Worm (Caenorhabditis elegans) whole organism, young adult: ENCODE data around the gene nhr-175.

Experiments
- B0336.3 ChIP-seq: fragments of 200-800 bp; sonication (Bioruptor generic); IDR thresholded peaks from 2 replicates; pipeline ENCODE4 v1.3.6; 2022; ENCODE audit warnings: missing genetic modification characterization, missing compliant biosample characterization
- F10E7.11 ChIP-seq: sonication (generic microtip); optimal IDR thresholded peaks from 2 replicates; lab custom pipeline; 2017; ENCODE audit warnings: mild to moderate bottlenecking, missing genetic modification characterization, moderate library complexity, missing compliant biosample characterization
- F23B12.7 ChIP-seq: sonication (generic microtip); optimal IDR thresholded peaks from 2 replicates; lab custom pipeline; 2017; ENCODE audit warnings: missing genetic modification characterization, mild to moderate bottlenecking, missing compliant biosample characterization, antibody characterized with exemption, moderate library complexity; ENCODE audit not compliant: insufficient read depth
- F39B2.1 ChIP-seq: fragments of 200-800 bp; sonication (Bioruptor generic); IDR thresholded peaks from 2 replicates; pipeline ENCODE4 v1.3.6; 2022; ENCODE audit warnings: missing genetic modification reagents, missing genetic modification characterization, missing compliant biosample characterization
- F52B5.7 ChIP-seq: sonication (generic microtip); optimal IDR thresholded peaks from 2 replicates; lab custom pipeline; 2016; ENCODE audit warnings: mild to moderate bottlenecking, missing genetic modification characterization, missing compliant biosample characterization
- F57A8.1 ChIP-seq: fragments of 200-800 bp; sonication (Bioruptor generic); optimal IDR thresholded peaks from 2 replicates; lab custom pipeline; 2018; ENCODE audit warnings: mild to moderate bottlenecking, missing genetic modification characterization, moderate library complexity, missing compliant biosample characterization
- F57C9.4 ChIP-seq: sonication (generic microtip); optimal IDR thresholded peaks from 2 replicates; lab custom pipeline; 2017; ENCODE audit warnings: mild to moderate bottlenecking, missing genetic modification characterization, missing compliant biosample characterization
- K11D2.4 ChIP-seq: fragments of 200-800 bp; sonication (Bioruptor generic); IDR thresholded peaks from 2 replicates; pipeline ENCODE4 v1.3.6; 2022; ENCODE audit warnings: missing genetic modification reagents, missing genetic modification characterization, missing compliant biosample characterization
- K12H6.12 ChIP-seq: fragments of 200-800 bp; sonication (Bioruptor generic); optimal IDR thresholded peaks from 2 replicates; lab custom pipeline; 2018; ENCODE audit warnings: mild to moderate bottlenecking, missing genetic modification characterization, missing compliant biosample characterization
- Y53F4B.3 ChIP-seq: fragments of 200-800 bp; sonication (Bioruptor generic); IDR thresholded peaks from 2 replicates; pipeline ENCODE4 v1.3.6; 2022; ENCODE audit warnings: missing genetic modification reagents, missing genetic modification characterization, missing compliant biosample characterization
- Y79H2A.3 ChIP-seq: fragments of 200-800 bp; sonication (Bioruptor generic); conservative IDR thresholded peaks from 2 replicates; pipeline ENCODE4 v1.3.6; 2022; ENCODE audit warnings: missing genetic modification reagents, missing genetic modification characterization, missing compliant biosample characterization
- ZK185.1 ChIP-seq: sonication (generic microtip); optimal IDR thresholded peaks from 2 replicates; lab custom pipeline; 2016; ENCODE audit warnings: mild to moderate bottlenecking, missing genetic modification characterization, missing compliant biosample characterization; ENCODE audit not compliant: poor library complexity, severe bottlenecking
- akir-1 ChIP-seq: fragments of 200-800 bp; sonication (Bioruptor generic); optimal IDR thresholded peaks from 2 replicates; lab custom pipeline; 2018; ENCODE audit warnings: mild to moderate bottlenecking, missing genetic modification characterization, moderate library complexity, missing compliant biosample characterization
- atf-7 ChIP-seq: sonication (generic microtip); optimal IDR thresholded peaks from 2 replicates; lab custom pipeline; 2017; ENCODE audit warnings: mild to moderate bottlenecking, missing genetic modification characterization, missing compliant biosample characterization
- athp-1 ChIP-seq: sonication (generic microtip); optimal IDR thresholded peaks from 2 replicates; lab custom pipeline; 2017; ENCODE audit warnings: mild to moderate bottlenecking, missing genetic modification characterization, missing compliant biosample characterization
- cebp-1 ChIP-seq, 2 experiments: fragments of 200-800 bp in 1 of 2; sonication (Bioruptor generic) in 1 of 2; sonication (generic microtip) in 1 of 2; IDR thresholded peaks in 1 of 2; optimal IDR thresholded peaks in 1 of 2; 2 replicates each; pipeline versions ENCODE4 v1.3.6 to Lab custom; 2017 to 2022; ENCODE audit warnings: missing compliant biosample characterization in 2 of 2, missing genetic modification characterization in 2 of 2, mild to moderate bottlenecking in 1 of 2, missing genetic modification reagents in 1 of 2, moderate library complexity in 1 of 2
- ceh-40 ChIP-seq: fragments of 200-800 bp; sonication (Bioruptor generic); IDR thresholded peaks from 2 replicates; pipeline ENCODE4 v1.3.6; 2022; ENCODE audit warnings: missing genetic modification characterization, missing compliant biosample characterization
- ceh-58 ChIP-seq: fragments of 200-800 bp; sonication (Bioruptor generic); IDR thresholded peaks from 2 replicates; pipeline ENCODE4 v1.3.6; 2022; ENCODE audit warnings: missing genetic modification characterization, missing compliant biosample characterization
- ceh-91 ChIP-seq: fragments of 200-800 bp; sonication (Bioruptor generic); IDR thresholded peaks from 2 replicates; pipeline ENCODE4 v1.3.6; 2022; ENCODE audit warnings: missing genetic modification reagents, missing genetic modification characterization, missing compliant biosample characterization
- chd-7 ChIP-seq: sonication (generic microtip); optimal IDR thresholded peaks from 2 replicates; lab custom pipeline; 2016; ENCODE audit warnings: mild to moderate bottlenecking, missing genetic modification characterization, moderate library complexity, missing compliant biosample characterization
- die-1 ChIP-seq: sonication (generic microtip); optimal IDR thresholded peaks from 2 replicates; lab custom pipeline; 2016; ENCODE audit warnings: missing genotype, mild to moderate bottlenecking, missing genetic modification characterization, missing compliant biosample characterization
- dpl-1 ChIP-seq: fragments of 150-350 bp; optimal IDR thresholded peaks from 2 replicates; lab custom pipeline; 2014; ENCODE audit warnings: missing biosample characterization, missing genetic modification reagents, missing genetic modification characterization
- egrh-3 ChIP-seq: fragments of 200-800 bp; sonication (Bioruptor generic); IDR thresholded peaks from 2 replicates; pipeline ENCODE4 v1.3.6; 2022; ENCODE audit warnings: missing genetic modification reagents, missing genetic modification characterization, missing compliant biosample characterization
- ets-4 ChIP-seq: fragments of 200-800 bp; sonication (Bioruptor generic); optimal IDR thresholded peaks from 2 replicates; lab custom pipeline; 2018; ENCODE audit warnings: mild to moderate bottlenecking, missing genetic modification characterization, missing compliant biosample characterization
- fkh-3 ChIP-seq: sonication (generic microtip); optimal IDR thresholded peaks from 2 replicates; lab custom pipeline; 2016; ENCODE audit warnings: mild to moderate bottlenecking, missing genetic modification characterization, missing compliant biosample characterization
- gei-17 ChIP-seq: fragments of 200-800 bp; sonication (Bioruptor generic); optimal IDR thresholded peaks from 2 replicates; lab custom pipeline; 2018; ENCODE audit warnings: mild to moderate bottlenecking, missing genetic modification characterization, missing compliant biosample characterization
- hmg-1.2 ChIP-seq: fragments of 200-800 bp; sonication (Bioruptor generic); IDR thresholded peaks from 2 replicates; pipeline ENCODE4 v1.3.6; 2022; ENCODE audit warnings: missing genetic modification reagents, missing genetic modification characterization, missing compliant biosample characterization
- let-526 ChIP-seq: fragments of 200-800 bp; sonication (Bioruptor generic); IDR thresholded peaks from 2 replicates; pipeline ENCODE4 v1.3.6; 2022; ENCODE audit warnings: missing genetic modification reagents, missing genetic modification characterization, missing compliant biosample characterization
- lin-26 ChIP-seq: fragments of 200-800 bp; sonication (Bioruptor generic); IDR thresholded peaks from 2 replicates; pipeline ENCODE4 v1.3.6; 2022; ENCODE audit warnings: missing genetic modification reagents, missing genetic modification characterization, missing compliant biosample characterization
- lin-40 ChIP-seq: sonication (generic microtip); optimal IDR thresholded peaks from 2 replicates; lab custom pipeline; 2016; ENCODE audit warnings: missing genetic modification characterization, mild to moderate bottlenecking, missing compliant biosample characterization, missing genotype, missing genetic modification reagents
- madf-3 ChIP-seq: fragments of 200-800 bp; sonication (Bioruptor generic); IDR thresholded peaks from 2 replicates; pipeline ENCODE4 v1.3.6; 2022; ENCODE audit warnings: missing genetic modification reagents, missing genetic modification characterization, missing compliant biosample characterization
- madf-8 ChIP-seq: fragments of 200-800 bp; sonication (Bioruptor generic); conservative IDR thresholded peaks from 2 replicates; pipeline ENCODE4 v1.3.6; 2022; ENCODE audit warnings: missing genetic modification reagents, missing genetic modification characterization, missing compliant biosample characterization
- nfya-1 ChIP-seq: sonication (generic microtip); optimal IDR thresholded peaks from 2 replicates; lab custom pipeline; 2017; ENCODE audit warnings: antibody characterized with exemption, missing compliant biosample characterization, missing genetic modification characterization, borderline replicate concordance; ENCODE audit not compliant: insufficient read depth
- nfyb-1 ChIP-seq: fragments of 200-800 bp; sonication (Bioruptor generic); IDR thresholded peaks from 2 replicates; pipeline ENCODE4 v1.3.6; 2022; ENCODE audit warnings: missing genetic modification reagents, missing genetic modification characterization, missing compliant biosample characterization
- nhr-80 ChIP-seq: sonication (generic microtip); optimal IDR thresholded peaks from 2 replicates; lab custom pipeline; 2016; ENCODE audit warnings: missing genetic modification characterization, missing compliant biosample characterization
- nhr-90 ChIP-seq: sonication (generic microtip); optimal IDR thresholded peaks from 2 replicates; lab custom pipeline; 2016; ENCODE audit warnings: missing genotype, mild to moderate bottlenecking, missing genetic modification characterization, missing compliant biosample characterization
- pha-4 ChIP-seq: fragments of 150-350 bp; sonication (generic microtip); optimal IDR thresholded peaks from 2 replicates; lab custom pipeline; 2014; ENCODE audit warnings: missing biosample characterization, missing genetic modification reagents, missing genetic modification characterization
- rec-8 ChIP-seq, 2 experiments: sonication (generic microtip); optimal IDR thresholded peaks; 2 replicates each; lab custom pipeline; 2016; ENCODE audit warnings: mild to moderate bottlenecking in 2 of 2, missing genetic modification characterization in 2 of 2, missing genetic modification reagents in 2 of 2, missing genotype in 2 of 2, missing biosample characterization in 1 of 2, missing compliant biosample characterization in 1 of 2, moderate library complexity in 1 of 2
- rpc-1 ChIP-seq, 2 experiments: fragments of 150-350 bp in 1 of 2; sonication (generic microtip) in 1 of 2; optimal IDR thresholded peaks; 2 replicates each; lab custom pipeline; 2014 to 2018; ENCODE audit warnings: missing biosample characterization in 1 of 2, missing genetic modification characterization in 1 of 2, missing genetic modification reagents in 1 of 2, missing genotype in 1 of 2
- sptf-2 ChIP-seq: fragments of 200-800 bp; sonication (Bioruptor generic); optimal IDR thresholded peaks from 2 replicates; lab custom pipeline; 2018; ENCODE audit warnings: mild to moderate bottlenecking, missing genetic modification characterization, missing compliant biosample characterization
- tlf-1 ChIP-seq: fragments of 200-800 bp; sonication (Bioruptor generic); optimal IDR thresholded peaks from 2 replicates; lab custom pipeline; 2018; ENCODE audit warnings: mild to moderate bottlenecking, missing genetic modification characterization, missing compliant biosample characterization
- unc-130 ChIP-seq: sonication (generic microtip); optimal IDR thresholded peaks from 2 replicates; lab custom pipeline; 2016; ENCODE audit warnings: missing genetic modification reagents, missing genetic modification characterization, missing compliant biosample characterization
- unc-62 ChIP-seq: fragments of 150-350 bp; optimal IDR thresholded peaks from 2 replicates; lab custom pipeline; 2014; ENCODE audit warnings: missing biosample characterization, missing genetic modification reagents, missing genetic modification characterization
- xnd-1 ChIP-seq: sonication (generic microtip); optimal IDR thresholded peaks from 2 replicates; lab custom pipeline; 2016; ENCODE audit warnings: missing genotype, missing genetic modification reagents, missing genetic modification characterization, missing compliant biosample characterization
- ztf-22 ChIP-seq: fragments of 200-800 bp; sonication (Bioruptor generic); optimal IDR thresholded peaks from 2 replicates; lab custom pipeline; 2018; ENCODE audit warnings: mild to moderate bottlenecking, missing genetic modification characterization, moderate library complexity, missing compliant biosample characterization
- ztf-25 ChIP-seq: fragments of 200-800 bp; sonication (Bioruptor generic); IDR thresholded peaks from 2 replicates; pipeline ENCODE4 v1.3.6; 2022; ENCODE audit warnings: missing genetic modification reagents, missing genetic modification characterization, missing compliant biosample characterization
- ztf-6 ChIP-seq: fragments of 200-800 bp; sonication (Bioruptor generic); IDR thresholded peaks from 2 replicates; pipeline ENCODE4 v1.3.6; 2022; ENCODE audit warnings: missing genetic modification reagents, missing genetic modification characterization, missing compliant biosample characterization

The nhr-175 gene

DNA sequence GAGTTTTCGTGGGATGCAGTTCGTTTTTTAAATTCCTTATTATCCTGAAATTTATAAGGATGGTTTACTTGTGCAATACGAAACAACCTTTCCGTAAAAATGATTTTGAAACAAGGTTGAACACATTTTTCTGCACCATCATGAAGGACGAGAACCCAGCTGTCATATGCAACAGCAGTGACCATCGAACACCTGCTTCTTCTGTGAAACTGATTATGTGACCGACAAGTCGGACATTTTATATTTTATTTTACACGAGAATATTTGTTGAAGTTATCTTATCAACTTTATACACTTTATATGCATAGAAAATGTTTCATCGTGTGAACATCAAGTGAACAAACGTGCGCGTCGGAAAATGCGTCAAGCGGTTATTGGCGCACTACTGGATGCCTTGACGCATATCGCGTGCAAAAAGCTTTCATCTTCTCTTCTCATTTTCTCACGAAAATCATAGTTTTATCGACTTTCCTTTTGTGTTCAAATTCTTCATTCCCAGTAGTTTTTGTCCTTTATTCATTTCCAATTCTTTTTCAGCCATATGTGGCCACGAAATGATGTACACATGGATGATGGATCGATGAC lies 47.6 kb upstream of the nhr-175 start, which contains the start of gene sel-10 (continued):
- TF ChIP-seq F52B5.7 (tag; lab: Kevin White, UChicago) (no peak), rpc-1 (optimal IDR thresholded peaks at IDR 0.05; lab: Kevin White, UChicago) (no peak), rpc-1 (tag; optimal IDR thresholded peaks at IDR 0.05; lab: Kevin White, UChicago) (no peak), ztf-22 (GFP tag; lab: Kevin White, UChicago) (no peak), ets-4 (no peak), F39B2.1 (GFP tag; lab: Robert Waterston, UW) (no peak), egrh-3 (no peak), F57C9.4 (no peak), die-1 (no peak), B0336.3 (GFP tag; lab: Robert Waterston, UW) (no peak), madf-3 (GFP tag; lab: Robert Waterston, UW) (no peak), madf-8 (GFP tag; lab: Robert Waterston, UW) (0 out of 2 replicates have a peak, but pooled peaks have one; percentile 13), K12H6.12 (peak; percentile 31), lin-26 (GFP tag; lab: Robert Waterston, UW) (no peak), ZK185.1 (tag; lab: Kevin White, UChicago) (peak; percentile 67), ceh-58 (GFP tag; lab: Robert Waterston, UW) (no peak), nhr-90 (tag; lab: Kevin White, UChicago) (no peak), athp-1 (tag; lab: Kevin White, UChicago) (no peak), F57A8.1 (GFP tag; lab: Kevin White, UChicago) (no peak), ztf-25 (no peak), K11D2.4 (0 out of 2 replicates have a peak, but pooled peaks have one; percentile 42), Y79H2A.3 (no peak), dpl-1 (GFP tag; lab: Kevin White, UChicago) (peak; percentile 7), lin-40 (tag; lab: Kevin White, UChicago) (no peak), fkh-3 (tag; lab: Kevin White, UChicago) (no peak), Y53F4B.3 (GFP tag; lab: Robert Waterston, UW) (no peak), pha-4 (tag; lab: Kevin White, UChicago) (no peak), sptf-2 (GFP tag; lab: Kevin White, UChicago) (no peak), nfyb-1 (GFP tag; lab: Robert Waterston, UW) (no peak; the same call in none of the 2 replicates), nhr-80 (tag; lab: Kevin White, UChicago) (peak; percentile 66), atf-7 (tag; lab: Kevin White, UChicago) (no peak), ztf-6 (GFP tag; lab: Robert Waterston, UW) (no peak), gei-17 (GFP tag; lab: Kevin White, UChicago) (no peak), nfya-1 (tag; lab: Kevin White, UChicago) (no peak), unc-62 (GFP tag; lab: Kevin White, UChicago) (no peak), unc-130 (no peak), hmg-1.2 (no peak), F23B12.7 (peak; percentile 40), akir-1 (no peak), tlf-1 (GFP tag; lab: Kevin White, UChicago) (no peak), ceh-40 (no peak), F10E7.11 (tag; lab: Kevin White, UChicago) (no peak), xnd-1 (tag; lab: Kevin White, UChicago) (no peak), rec-8 (tag; optimal IDR thresholded peaks at IDR 0.05; lab: Kevin White, UChicago) (no peak), let-526 (GFP tag; lab: Robert Waterston, UW) (no peak), chd-7 (no peak), cebp-1 (GFP tag; IDR thresholded peaks at IDR 0.05; lab: Robert Waterston, UW) (no peak), cebp-1 (tag; optimal IDR thresholded peaks at IDR 0.05; lab: Kevin White, UChicago) (no peak), ceh-91 (GFP tag; lab: Robert Waterston, UW) (no peak)
